Fruit fly (Drosophila melanogaster): ENCODE results near the gene CG42394.
A peak's percentile ranks its signal among the peaks of the same experiment; 100 is the strongest.

Gene CG42394

dm6 chr3R:10815032-10815431 is 34.6 kb upstream of the CG42394 start, which contains the start of the genes CG14693 and TTLL15 (continued):
- TF ChIP-seq crp (GFP tag; optimal IDR thresholded peaks at IDR 0.05) (peak; percentile 19 to 85), CG6254 (GFP tag; optimal IDR thresholded peaks at IDR 0.05) (no peak), pzg (GFP tag; optimal IDR thresholded peaks at IDR 0.05) (peak; percentile 22), stwl (tag; optimal IDR thresholded peaks at IDR 0.05) (peak; percentile 21), ac (GFP tag; optimal IDR thresholded peaks at IDR 0.05) (no peak), Lim3 (GFP tag; IDR thresholded peaks at IDR 0.05) (no peak), Mrtf (GFP tag; IDR thresholded peaks at IDR 0.05) (no peak), Ets97D (GFP tag; optimal IDR thresholded peaks at IDR 0.05) (peak; percentile 37), ash1 (GFP tag; optimal IDR thresholded peaks at IDR 0.05) (no peak), p53 (GFP tag; optimal IDR thresholded peaks at IDR 0.05) (no peak), MBD-R2 (GFP tag; IDR thresholded peaks at IDR 0.05) (peak; percentile 23; the same call in 1 of the 2 replicates), wek (GFP tag; optimal IDR thresholded peaks at IDR 0.05) (no peak), sna (GFP tag; IDR thresholded peaks at IDR 0.05; ENCODE audit: partially characterized antibody) (0 out of 2 replicates have a peak, but pooled peaks have one; percentile 14), vfl (GFP tag; optimal IDR thresholded peaks at IDR 0.05) (no peak), CG2116 (GFP tag; optimal IDR thresholded peaks at IDR 0.05) (no peak), pfk (GFP tag; optimal IDR thresholded peaks at IDR 0.05) (no peak), CG8388 (GFP tag; optimal IDR thresholded peaks at IDR 0.05) (no peak), CG11456 (GFP tag; IDR thresholded peaks at IDR 0.05) (no peak), wdn (GFP tag; IDR thresholded peaks at IDR 0.05) (no peak), MESR4 (GFP tag; optimal IDR thresholded peaks at IDR 0.05) (peak; percentile 46), Myb (GFP tag; optimal IDR thresholded peaks at IDR 0.05) (peak; percentile 79), trem (tag; optimal IDR thresholded peaks at IDR 0.05) (peak; percentile 32), ATbp (GFP tag; optimal IDR thresholded peaks at IDR 0.05) (no peak)

- TF ChIP-seq CG34376 (GFP tag; optimal IDR thresholded peaks at IDR 0.05) (peak; percentile 19), CG4707 (GFP tag; optimal IDR thresholded peaks at IDR 0.05) (no peak), odd (GFP tag; optimal IDR thresholded peaks at IDR 0.05) (no peak), Trl (optimal IDR thresholded peaks at IDR 0.05) (peak; percentile 95 to 96), Trl (GFP tag; optimal IDR thresholded peaks at IDR 0.05) (no peak), aop (GFP tag; IDR thresholded peaks at IDR 0.05) (no peak), sr (GFP tag; IDR thresholded peaks at IDR 0.05) (no peak), emc (GFP tag; optimal IDR thresholded peaks at IDR 0.05) (no peak), CG1024 (GFP tag; IDR thresholded peaks at IDR 0.05) (no peak), CrebB (tag; optimal IDR thresholded peaks at IDR 0.05) (no peak), CG12942 (GFP tag; optimal IDR thresholded peaks at IDR 0.05) (no peak), CG2120 (GFP tag; optimal IDR thresholded peaks at IDR 0.05) (no peak), Ptx1 (GFP tag; IDR thresholded peaks at IDR 0.05) (no peak), Mes4 (GFP tag; optimal IDR thresholded peaks at IDR 0.05) (no peak), en (GFP tag; optimal IDR thresholded peaks at IDR 0.05) (no peak), CG8359 (GFP tag; optimal IDR thresholded peaks at IDR 0.05; ENCODE audit: borderline replicate concordance) (no peak), prd (optimal IDR thresholded peaks at IDR 0.05) (no peak), prd (GFP tag; IDR thresholded peaks at IDR 0.05) (no peak), chinmo (GFP tag; IDR thresholded peaks at IDR 0.05; ENCODE audit: partially characterized antibody) (no peak), nmo (GFP tag; optimal IDR thresholded peaks at IDR 0.05) (no peak), Kr (GFP tag; optimal IDR thresholded peaks at IDR 0.05) (no peak), kay (GFP tag; optimal IDR thresholded peaks at IDR 0.05) (no peak), pnt (GFP tag; optimal IDR thresholded peaks at IDR 0.05) (no peak), pros (GFP tag; optimal IDR thresholded peaks at IDR 0.05) (no peak), Taf1 (GFP tag; IDR thresholded peaks at IDR 0.05) (no peak), CG1603 (tag; optimal IDR thresholded peaks at IDR 0.05) (no peak), abd-A (tag; optimal IDR thresholded peaks at IDR 0.05) (no peak), CG7372 (GFP tag; IDR thresholded peaks at IDR 0.05) (no peak)
Measured at dm6 chr3R:10826796-10827524, 22.7 kb upstream of the CG42394 start, which contains the start of gene Cad86C. Cad86C (plus strand) TSS chr3R:10827079.

Data from whole organism, embryonic.